Worm (Caenorhabditis elegans): Measurements from ENCODE around the gene ugt-66.

ugt-66 gene

ce11 chrIII:6198378-6199234, 4.2 kb upstream of the ugt-66 start, which contains the start of the genes C23G10.7 and rpn-2 (continued):
- no peak for TF ChIP-seq ztf-11 (tag; optimal IDR thresholded peaks at IDR 0.05)
- peak; percentile 39 for TF ChIP-seq nhr-23 (tag; optimal IDR thresholded peaks at IDR 0.05)
- TF ChIP-seq mml-1 (tag; optimal IDR thresholded peaks at IDR 0.05): no peak
- peak; percentile 38 for TF ChIP-seq nhr-25 (tag; optimal IDR thresholded peaks at IDR 0.05)
- peak; percentile 69 for TF ChIP-seq nfya-1 (tag; optimal IDR thresholded peaks at IDR 0.05; ENCODE audit: insufficient read depth)
- TF ChIP-seq egl-27 (tag; optimal IDR thresholded peaks at IDR 0.05): no peak
- TF ChIP-seq lsy-12 (tag; optimal IDR thresholded peaks at IDR 0.05): peak; percentile 25
- TF ChIP-seq ceh-16 (tag; optimal IDR thresholded peaks at IDR 0.05): no peak
- no peak for TF ChIP-seq ztf-4 (tag; optimal IDR thresholded peaks at IDR 0.05)
- TF ChIP-seq nhr-28 (tag; optimal IDR thresholded peaks at IDR 0.05): no peak
- no peak for TF ChIP-seq elt-3 (tag; optimal IDR thresholded peaks at IDR 0.05)

- TF ChIP-seq nhr-25 (tag; optimal IDR thresholded peaks at IDR 0.05): no peak
- TF ChIP-seq ZK546.5 (tag; optimal IDR thresholded peaks at IDR 0.05): no peak
- no peak for TF ChIP-seq lsy-12 (tag; optimal IDR thresholded peaks at IDR 0.05)
- TF ChIP-seq lin-39 (tag; optimal IDR thresholded peaks at IDR 0.05): no peak
- TF ChIP-seq unc-39 (tag; optimal IDR thresholded peaks at IDR 0.05): no peak
- TF ChIP-seq nhr-77 (tag; optimal IDR thresholded peaks at IDR 0.05): no peak
- TF ChIP-seq elt-2 (tag; optimal IDR thresholded peaks at IDR 0.05): no peak
- no peak for TF ChIP-seq sea-2 (GFP tag; optimal IDR thresholded peaks at IDR 0.05)
- TF ChIP-seq pha-4 (tag; optimal IDR thresholded peaks at IDR 0.05): no peak
- TF ChIP-seq ceh-28 (tag; optimal IDR thresholded peaks at IDR 0.05): no peak
- TF ChIP-seq fkh-2 (tag; optimal IDR thresholded peaks at IDR 0.05): no peak
- TF ChIP-seq nfya-1 (tag; optimal IDR thresholded peaks at IDR 0.05; ENCODE audit: insufficient read depth): no peak
- TF ChIP-seq egl-27 (tag; optimal IDR thresholded peaks at IDR 0.05): no peak
Observed at ce11 chrIII:6195718-6196117, 1.3 kb upstream of the ugt-66 start.

DNA sequence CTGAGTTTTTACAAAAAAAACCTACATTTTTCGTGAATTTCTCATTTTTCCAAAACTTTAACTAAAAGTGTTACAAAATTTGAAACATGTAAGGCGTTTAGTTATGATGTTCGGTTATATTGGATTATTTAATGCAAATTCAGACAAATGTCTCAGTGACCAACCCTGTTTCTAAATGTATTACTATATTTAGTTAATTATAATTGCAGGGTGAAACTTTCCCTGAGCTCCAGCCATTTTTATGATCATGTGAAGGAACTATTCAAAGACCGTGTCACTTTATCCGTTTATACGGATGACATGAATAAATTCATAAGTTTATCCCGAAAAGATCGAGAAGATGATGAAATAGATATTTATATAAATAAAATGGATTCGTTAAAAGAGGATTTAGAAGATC, 3.6 kb downstream of the ugt-66 start, which contains the start of gene C23G10.5:
Gene C23G10.5 (plus strand): TSS at position 301 of the 400 bp plus-strand sequence.
- TF ChIP-seq unc-39 (tag; optimal IDR thresholded peaks at IDR 0.05): no peak
- no peak for TF ChIP-seq ceh-9 (tag; optimal IDR thresholded peaks at IDR 0.05)
- no peak for TF ChIP-seq mdl-1 (tag; optimal IDR thresholded peaks at IDR 0.05)
- TF ChIP-seq zag-1 (tag; optimal IDR thresholded peaks at IDR 0.05): no peak
- TF ChIP-seq eor-1 (tag; optimal IDR thresholded peaks at IDR 0.05): no peak
- no peak for TF ChIP-seq ama-1 (optimal IDR thresholded peaks at IDR 0.05)

DNA sequence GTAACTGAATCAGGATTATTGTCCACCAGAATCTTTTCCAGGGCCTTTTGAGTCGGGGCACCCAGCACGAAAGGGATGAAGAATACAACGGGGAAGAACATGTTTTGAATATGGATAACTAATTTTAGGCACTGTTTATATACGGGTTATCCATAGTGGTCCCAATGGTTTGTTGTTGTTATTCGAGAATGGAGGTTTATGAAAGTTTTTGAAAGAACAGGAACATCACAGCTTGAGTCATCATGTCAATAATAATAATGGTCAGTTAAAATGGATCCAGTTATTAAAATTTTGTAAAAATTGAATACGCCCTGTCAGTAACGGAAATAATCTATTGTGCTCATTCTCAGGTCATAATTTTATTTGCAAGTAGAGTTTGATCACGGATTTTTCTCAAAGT, 11.3 kb downstream of the ugt-66 start, which contains the start of gene nas-28:
Gene nas-28 (minus strand): TSS at position 101 of the 400 bp plus-strand sequence.
- TF ChIP-seq elt-3 (tag; optimal IDR thresholded peaks at IDR 0.05) (no peak), nhr-12 (tag; optimal IDR thresholded peaks at IDR 0.05) (no peak), nhr-237 (tag; optimal IDR thresholded peaks at IDR 0.05) (no peak), tbx-2 (tag; optimal IDR thresholded peaks at IDR 0.05) (no peak), nhr-11 (tag; optimal IDR thresholded peaks at IDR 0.05) (no peak), ZK546.5 (tag; optimal IDR thresholded peaks at IDR 0.05) (no peak), unc-39 (tag; optimal IDR thresholded peaks at IDR 0.05) (no peak), unc-62 (GFP tag; optimal IDR thresholded peaks at IDR 0.05) (no peak), ceh-82 (tag; optimal IDR thresholded peaks at IDR 0.05) (no peak), pqm-1 (tag; optimal IDR thresholded peaks at IDR 0.05) (no peak), zag-1 (tag; optimal IDR thresholded peaks at IDR 0.05) (no peak), nhr-43 (tag; optimal IDR thresholded peaks at IDR 0.05; ENCODE audit: poor library complexity, severe bottlenecking) (no peak), lin-39 (tag; optimal IDR thresholded peaks at IDR 0.05) (no peak)

- TF ChIP-seq mdl-1 (tag; optimal IDR thresholded peaks at IDR 0.05) (no peak), nhr-12 (tag; optimal IDR thresholded peaks at IDR 0.05) (no peak), fkh-10 (GFP tag; optimal IDR thresholded peaks at IDR 0.05) (no peak), skn-1 (tag; optimal IDR thresholded peaks at IDR 0.05) (peak; percentile 66), lin-15B (tag; optimal IDR thresholded peaks at IDR 0.05) (no peak), ceh-16 (tag; optimal IDR thresholded peaks at IDR 0.05) (no peak), lin-39 (tag; optimal IDR thresholded peaks at IDR 0.05) (no peak), nhr-28 (tag; optimal IDR thresholded peaks at IDR 0.05) (no peak), ZK546.5 (tag; optimal IDR thresholded peaks at IDR 0.05) (no peak), R02D3.7 (tag; optimal IDR thresholded peaks at IDR 0.05) (no peak), ztf-11 (tag; optimal IDR thresholded peaks at IDR 0.05) (no peak), fos-1 (tag; optimal IDR thresholded peaks at IDR 0.05) (no peak), lsy-12 (tag; optimal IDR thresholded peaks at IDR 0.05) (no peak), nhr-67 (tag; optimal IDR thresholded peaks at IDR 0.05) (no peak), zag-1 (tag; optimal IDR thresholded peaks at IDR 0.05) (no peak), unc-62 (GFP tag; optimal IDR thresholded peaks at IDR 0.05) (no peak), nfya-1 (tag; optimal IDR thresholded peaks at IDR 0.05; ENCODE audit: insufficient read depth) (no peak), daf-12 (tag; optimal IDR thresholded peaks at IDR 0.05) (no peak), ceh-9 (tag; optimal IDR thresholded peaks at IDR 0.05) (no peak), nhr-25 (tag; optimal IDR thresholded peaks at IDR 0.05) (no peak), pha-4 (tag; optimal IDR thresholded peaks at IDR 0.05) (peak; percentile 55), elt-1 (tag; optimal IDR thresholded peaks at IDR 0.05) (no peak), snpc-4 (tag; optimal IDR thresholded peaks at IDR 0.05) (no peak), ama-1 (optimal IDR thresholded peaks at IDR 0.05) (no peak), eor-1 (tag; optimal IDR thresholded peaks at IDR 0.05) (no peak), sea-2 (GFP tag; optimal IDR thresholded peaks at IDR 0.05) (no peak)
Observed at ce11 chrIII:6180294-6180693, 14.1 kb downstream of the ugt-66 start.
